Fruit fly (Drosophila melanogaster) whole organism, adult: ENCODE measurements around the gene CG4998.

ENCODE experiments used
- CG1620 ChIP-seq: fragments of 200-800 bp; sonication (Bioruptor generic); optimal IDR thresholded peaks from 2 replicates; lab custom pipeline; 2016; ENCODE audit warnings: missing biosample characterization, missing genetic modification characterization
- Clk ChIP-seq: fragments of 200-800 bp; sonication (Bioruptor generic); optimal IDR thresholded peaks from 2 replicates; lab custom pipeline; 2017; ENCODE audit warnings: missing biosample characterization, missing genetic modification characterization
- Crg-1 ChIP-seq: fragments of 200-800 bp; sonication (Bioruptor generic); optimal IDR thresholded peaks from 2 replicates; lab custom pipeline; 2016; ENCODE audit warnings: missing biosample characterization, missing genetic modification characterization
- Mnt ChIP-seq: fragments of 200-800 bp; sonication (Bioruptor generic); optimal IDR thresholded peaks from 2 replicates; lab custom pipeline; 2016; ENCODE audit warnings: missing biosample characterization, mild to moderate bottlenecking, missing genetic modification characterization
- ovo ChIP-seq: fragments of 200-800 bp; sonication (Bioruptor generic); optimal IDR thresholded peaks from 2 replicates; lab custom pipeline; 2016; ENCODE audit warnings: missing biosample characterization, missing genetic modification characterization
- pad ChIP-seq: fragments of 200-800 bp; sonication (Bioruptor generic); optimal IDR thresholded peaks from 3 replicates; lab custom pipeline; 2017; ENCODE audit warnings: missing biosample characterization, missing genetic modification characterization, mild to moderate bottlenecking, moderate library complexity, missing genetic modification reagents
- tj ChIP-seq: fragments of 200-800 bp; sonication (Bioruptor generic); optimal IDR thresholded peaks from 3 replicates; lab custom pipeline; 2017; ENCODE audit warnings: missing biosample characterization, mild to moderate bottlenecking, missing genetic modification characterization, moderate library complexity

- TF ChIP-seq CG1620: no peak
- no peak for TF ChIP-seq Crg-1 (GFP tag; lab: Kevin White, UChicago)
- no peak for TF ChIP-seq tj (GFP tag; lab: Kevin White, UChicago)
- no peak for TF ChIP-seq pad (GFP tag; lab: Kevin White, UChicago)
- TF ChIP-seq ovo: no peak
- no peak for TF ChIP-seq Clk (GFP tag; lab: Kevin White, UChicago)
- no peak for TF ChIP-seq Mnt (GFP tag; lab: Kevin White, UChicago)
These were observed 10.5 kb upstream of the CG4998 start, which contains the start of gene CG13058 for dm6 chr3L:16328207-16328891.
